Fruit fly (Drosophila melanogaster): ENCODE data around the gene CG44385.

DNA sequence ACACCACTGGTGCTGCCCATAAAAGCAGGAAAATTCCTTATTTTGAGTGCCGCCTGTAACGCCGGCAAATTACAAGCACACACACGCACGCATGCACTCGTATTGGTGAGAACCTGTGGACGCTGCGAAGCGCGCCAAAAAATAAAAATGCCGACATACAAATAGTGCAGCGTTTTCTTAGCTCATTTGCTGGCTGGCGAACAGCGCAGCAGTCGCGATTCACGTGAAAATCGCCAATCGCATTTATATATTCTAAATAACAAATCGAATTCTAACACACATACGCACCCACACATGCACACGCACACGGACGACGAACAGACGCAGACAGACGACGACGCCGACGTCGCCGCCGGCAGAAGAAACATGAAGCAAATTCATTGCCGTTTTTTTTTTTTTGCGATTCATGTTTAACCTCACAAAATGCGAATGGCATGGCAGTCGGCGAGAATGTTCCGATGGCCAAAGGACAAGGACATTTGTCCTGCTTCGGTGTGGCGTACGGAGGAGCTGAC is 15.4 kb upstream of the CG44385 start:
- TF ChIP-seq cic (GFP tag; optimal IDR thresholded peaks at IDR 0.05) (peak; percentile 9), Hr96 (GFP tag; optimal IDR thresholded peaks at IDR 0.05) (no peak)

Data from whole organism, adult.